Worm (Caenorhabditis elegans): ENCODE results near the gene wht-7.

wht-7 gene

ce11 chrIII:6139932-6140612, 9.3 kb downstream of the wht-7 start:
- no peak for TF ChIP-seq unc-62 (GFP tag; optimal IDR thresholded peaks at IDR 0.05)

- no peak for TF ChIP-seq unc-62 (GFP tag; optimal IDR thresholded peaks at IDR 0.05)
Measured at ce11 chrIII:6139328-6139727, 10.1 kb downstream of the wht-7 start.

- TF ChIP-seq unc-62 (GFP tag; optimal IDR thresholded peaks at IDR 0.05) = no peak
Measured at ce11 chrIII:6138457-6138856, 10.9 kb downstream of the wht-7 start.

ce11 chrIII:6137431-6137830, 12.0 kb downstream of the wht-7 start:
- no peak for TF ChIP-seq unc-62 (GFP tag; optimal IDR thresholded peaks at IDR 0.05)

- no peak for TF ChIP-seq unc-62 (GFP tag; optimal IDR thresholded peaks at IDR 0.05)
Measured at ce11 chrIII:6136178-6136577, 13.2 kb downstream of the wht-7 start, which contains the start of gene mvk-1. mvk-1 (minus strand) TSS chrIII:6136278.

- no peak for TF ChIP-seq unc-62 (GFP tag; optimal IDR thresholded peaks at IDR 0.05)
Measured at ce11 chrIII:6135211-6135610, 14.2 kb downstream of the wht-7 start.

ce11 chrIII:6134111-6134510, 15.3 kb downstream of the wht-7 start:
- TF ChIP-seq unc-62 (GFP tag; optimal IDR thresholded peaks at IDR 0.05) = no peak

- no peak for TF ChIP-seq unc-62 (GFP tag; optimal IDR thresholded peaks at IDR 0.05)
Measured at ce11 chrIII:6132068-6132467, 17.3 kb downstream of the wht-7 start.

- no peak for TF ChIP-seq unc-62 (GFP tag; optimal IDR thresholded peaks at IDR 0.05)
Measured at ce11 chrIII:6123647-6124046, 25.8 kb downstream of the wht-7 start.

- no peak for TF ChIP-seq unc-62 (GFP tag; optimal IDR thresholded peaks at IDR 0.05)
Measured at ce11 chrIII:6120990-6121389, 28.4 kb downstream of the wht-7 start.

ce11 chrIII:6118320-6118719, 31.1 kb downstream of the wht-7 start, which contains the start of gene kin-18:
kin-18 (plus strand) TSS chrIII:6118620.
- no peak for TF ChIP-seq unc-62 (GFP tag; optimal IDR thresholded peaks at IDR 0.05)

- TF ChIP-seq unc-62 (GFP tag; optimal IDR thresholded peaks at IDR 0.05) = no peak
Measured at ce11 chrIII:6116981-6117380, 32.4 kb downstream of the wht-7 start.

- TF ChIP-seq unc-62 (GFP tag; optimal IDR thresholded peaks at IDR 0.05) = no peak
Measured at ce11 chrIII:6116281-6116886, 33.0 kb downstream of the wht-7 start, which contains the start of gene nmt-1. nmt-1 (minus strand) TSS chrIII:6116331.

- TF ChIP-seq unc-62 (GFP tag; optimal IDR thresholded peaks at IDR 0.05) = no peak
Measured at ce11 chrIII:6110187-6110586, 39.2 kb downstream of the wht-7 start.

ce11 chrIII:6105897-6106296, 43.5 kb downstream of the wht-7 start:
- no peak for TF ChIP-seq unc-62 (GFP tag; optimal IDR thresholded peaks at IDR 0.05)

ce11 chrIII:6102762-6103161, 46.6 kb downstream of the wht-7 start, which contains the start of gene C05D10.4:
C05D10.4 (minus strand) TSS chrIII:6102862.
- TF ChIP-seq unc-62 (GFP tag; optimal IDR thresholded peaks at IDR 0.05) = no peak

ce11 chrIII:6095654-6096053, 53.7 kb downstream of the wht-7 start:
- TF ChIP-seq unc-62 (GFP tag; optimal IDR thresholded peaks at IDR 0.05) = no peak
